Worm (Caenorhabditis elegans) whole organism, late embryonic: ENCODE data around the gene C45G9.2.

Experiments used
- C08G9.2 ChIP-seq: sonication (generic microtip); optimal IDR thresholded peaks from 2 replicates; lab custom pipeline; 2016; ENCODE audit warnings: mild to moderate bottlenecking, missing genetic modification characterization, moderate library complexity, missing compliant biosample characterization
- C38D4.7 ChIP-seq: fragments of 200-800 bp; sonication (Bioruptor generic); optimal IDR thresholded peaks from 2 replicates; lab custom pipeline; 2018; ENCODE audit warnings: mild to moderate bottlenecking, missing genetic modification characterization, moderate library complexity, missing compliant biosample characterization
- F13H6.1 ChIP-seq: sonication (generic microtip); optimal IDR thresholded peaks from 2 replicates; lab custom pipeline; 2016; ENCODE audit warnings: missing genetic modification characterization, missing compliant biosample characterization
- K02D7.2 ChIP-seq: sonication (generic microtip); optimal IDR thresholded peaks from 2 replicates; lab custom pipeline; 2017; ENCODE audit warnings: mild to moderate bottlenecking, missing genetic modification characterization, missing compliant biosample characterization
- ama-1 ChIP-seq: fragments of 150-350 bp; optimal IDR thresholded peaks from 2 replicates; lab custom pipeline; 2014
- ceh-18 ChIP-seq: sonication (generic microtip); optimal IDR thresholded peaks from 2 replicates; lab custom pipeline; 2016; ENCODE audit warnings: missing genetic modification characterization, missing compliant biosample characterization
- ceh-19 ChIP-seq: fragments of 200-800 bp; sonication (Bioruptor generic); optimal IDR thresholded peaks from 2 replicates; lab custom pipeline; 2018; ENCODE audit warnings: mild to moderate bottlenecking, missing genetic modification characterization, missing compliant biosample characterization
- ceh-2 ChIP-seq: sonication (generic microtip); optimal IDR thresholded peaks from 2 replicates; lab custom pipeline; 2016; ENCODE audit warnings: missing genotype, missing genetic modification characterization, missing compliant biosample characterization
- ceh-24 ChIP-seq: sonication (generic microtip); optimal IDR thresholded peaks from 2 replicates; lab custom pipeline; 2016; ENCODE audit warnings: mild to moderate bottlenecking, missing genetic modification characterization, missing compliant biosample characterization
- ceh-30 ChIP-seq: fragments of 150-350 bp; optimal IDR thresholded peaks from 2 replicates; lab custom pipeline; 2014; ENCODE audit warnings: missing biosample characterization, missing genetic modification characterization
- ceh-31 ChIP-seq: sonication (generic microtip); optimal IDR thresholded peaks from 2 replicates; lab custom pipeline; 2016; ENCODE audit warnings: missing genetic modification characterization, missing compliant biosample characterization
- ceh-45 ChIP-seq: fragments of 200-800 bp; sonication (Bioruptor generic); IDR thresholded peaks from 2 replicates; pipeline ENCODE4 v1.3.6; 2022; ENCODE audit warnings: missing genetic modification reagents, missing genetic modification characterization, missing compliant biosample characterization
- ceh-48 ChIP-seq: sonication (generic microtip); optimal IDR thresholded peaks from 2 replicates; lab custom pipeline; 2016; ENCODE audit warnings: missing genetic modification characterization, inconsistent platforms, missing compliant biosample characterization
- ceh-6 ChIP-seq: fragments of 200-800 bp; sonication (Bioruptor generic); optimal IDR thresholded peaks from 2 replicates; lab custom pipeline; 2018; ENCODE audit warnings: mild to moderate bottlenecking, missing genetic modification characterization, missing compliant biosample characterization
- ceh-9 ChIP-seq: sonication (generic microtip); optimal IDR thresholded peaks from 2 replicates; lab custom pipeline; 2016; ENCODE audit warnings: mild to moderate bottlenecking, missing genetic modification characterization, inconsistent platforms, missing compliant biosample characterization
- che-1 ChIP-seq: sonication (generic microtip); optimal IDR thresholded peaks from 2 replicates; lab custom pipeline; 2016; ENCODE audit warnings: mild to moderate bottlenecking, missing genetic modification characterization, missing compliant biosample characterization
- dmd-4 ChIP-seq: sonication (generic microtip); optimal IDR thresholded peaks from 2 replicates; lab custom pipeline; 2016; ENCODE audit warnings: borderline replicate concordance, missing genetic modification characterization, missing compliant biosample characterization
- gmeb-2 ChIP-seq: sonication (generic microtip); optimal IDR thresholded peaks from 2 replicates; lab custom pipeline; 2016; ENCODE audit warnings: missing genetic modification characterization, inconsistent platforms, missing compliant biosample characterization
- hlh-13 ChIP-seq: fragments of 200-800 bp; sonication (Bioruptor generic); optimal IDR thresholded peaks from 2 replicates; lab custom pipeline; 2018; ENCODE audit warnings: mild to moderate bottlenecking, missing genetic modification characterization, missing compliant biosample characterization
- hlh-15 ChIP-seq: sonication (generic microtip); optimal IDR thresholded peaks from 2 replicates; lab custom pipeline; 2016; ENCODE audit warnings: missing genetic modification characterization, missing compliant biosample characterization
- hlh-6 ChIP-seq: sonication (generic microtip); optimal IDR thresholded peaks from 2 replicates; lab custom pipeline; 2016; ENCODE audit warnings: missing genotype, missing genetic modification characterization, missing compliant biosample characterization
- lim-6 ChIP-seq: sonication (generic microtip); optimal IDR thresholded peaks from 2 replicates; lab custom pipeline; 2016; ENCODE audit warnings: missing genetic modification characterization, missing compliant biosample characterization
- mec-3 ChIP-seq: sonication (generic microtip); optimal IDR thresholded peaks from 2 replicates; lab custom pipeline; 2016; ENCODE audit warnings: borderline replicate concordance, missing genetic modification characterization, missing compliant biosample characterization
- nfya-1 ChIP-seq: sonication (generic microtip); optimal IDR thresholded peaks from 2 replicates; lab custom pipeline; 2017; ENCODE audit warnings: missing genetic modification characterization, mild to moderate bottlenecking, missing compliant biosample characterization, antibody characterized with exemption, moderate library complexity
- nhr-11 ChIP-seq: fragments of 150-350 bp; optimal IDR thresholded peaks from 2 replicates; lab custom pipeline; 2014; ENCODE audit warnings: missing biosample characterization, missing genetic modification characterization
- npax-4 ChIP-seq: sonication (generic microtip); optimal IDR thresholded peaks from 2 replicates; lab custom pipeline; 2016; ENCODE audit warnings: missing genetic modification characterization, missing compliant biosample characterization
- odd-2 ChIP-seq: sonication (generic microtip); optimal IDR thresholded peaks from 2 replicates; lab custom pipeline; 2017; ENCODE audit warnings: antibody characterized with exemption, mild to moderate bottlenecking, missing genetic modification characterization, missing compliant biosample characterization
- pag-3 ChIP-seq: sonication (generic microtip); optimal IDR thresholded peaks from 2 replicates; lab custom pipeline; 2016; ENCODE audit warnings: missing compliant biosample characterization, missing genetic modification characterization, borderline replicate concordance
- pha-4 ChIP-seq: fragments of 150-350 bp; optimal IDR thresholded peaks from 2 replicates; lab custom pipeline; 2018; ENCODE audit warnings: missing biosample characterization, missing genetic modification reagents, missing genetic modification characterization
- pqm-1 ChIP-seq: sonication (generic microtip); optimal IDR thresholded peaks from 2 replicates; lab custom pipeline; 2016; ENCODE audit warnings: missing genetic modification characterization, missing compliant biosample characterization
- rnt-1 ChIP-seq: sonication (generic microtip); optimal IDR thresholded peaks from 2 replicates; lab custom pipeline; 2016; ENCODE audit warnings: missing genetic modification characterization, missing compliant biosample characterization
- sdc-2 ChIP-seq: sonication (generic microtip); optimal IDR thresholded peaks from 2 replicates; lab custom pipeline; 2016; ENCODE audit warnings: missing genotype, missing genetic modification characterization, missing compliant biosample characterization
- sox-2 ChIP-seq: fragments of 200-800 bp; sonication (Bioruptor generic); IDR thresholded peaks from 2 replicates; pipeline ENCODE4 v1.3.6; 2022; ENCODE audit warnings: missing genetic modification reagents, missing genetic modification characterization, missing compliant biosample characterization
- sox-4 ChIP-seq: sonication (generic microtip); optimal IDR thresholded peaks from 2 replicates; lab custom pipeline; 2017; ENCODE audit warnings: mild to moderate bottlenecking, missing genetic modification characterization, inconsistent platforms, missing compliant biosample characterization
- tbx-2 ChIP-seq: sonication (generic microtip); optimal IDR thresholded peaks from 2 replicates; lab custom pipeline; 2016; ENCODE audit warnings: missing genetic modification characterization, missing compliant biosample characterization
- tbx-7 ChIP-seq: sonication (generic microtip); optimal IDR thresholded peaks from 2 replicates; lab custom pipeline; 2016; ENCODE audit warnings: missing genotype, missing genetic modification characterization, missing compliant biosample characterization
- unc-42 ChIP-seq: sonication (generic microtip); optimal IDR thresholded peaks from 2 replicates; lab custom pipeline; 2016; ENCODE audit warnings: missing genotype, missing genetic modification characterization, missing compliant biosample characterization
- unc-55 ChIP-seq: sonication (generic microtip); optimal IDR thresholded peaks from 2 replicates; lab custom pipeline; 2017; ENCODE audit warnings: missing biosample characterization, missing genetic modification reagents, missing genetic modification characterization
- unc-86 ChIP-seq: sonication (generic microtip); optimal IDR thresholded peaks from 2 replicates; lab custom pipeline; 2016; ENCODE audit warnings: missing genetic modification characterization, missing compliant biosample characterization
- zip-5 ChIP-seq: sonication (generic microtip); optimal IDR thresholded peaks from 2 replicates; lab custom pipeline; 2016; ENCODE audit warnings: missing genetic modification characterization, missing compliant biosample characterization
- ztf-16 ChIP-seq: sonication (generic microtip); optimal IDR thresholded peaks from 2 replicates; lab custom pipeline; 2017; ENCODE audit warnings: missing genetic modification characterization, missing compliant biosample characterization

The C45G9.2 gene

DNA sequence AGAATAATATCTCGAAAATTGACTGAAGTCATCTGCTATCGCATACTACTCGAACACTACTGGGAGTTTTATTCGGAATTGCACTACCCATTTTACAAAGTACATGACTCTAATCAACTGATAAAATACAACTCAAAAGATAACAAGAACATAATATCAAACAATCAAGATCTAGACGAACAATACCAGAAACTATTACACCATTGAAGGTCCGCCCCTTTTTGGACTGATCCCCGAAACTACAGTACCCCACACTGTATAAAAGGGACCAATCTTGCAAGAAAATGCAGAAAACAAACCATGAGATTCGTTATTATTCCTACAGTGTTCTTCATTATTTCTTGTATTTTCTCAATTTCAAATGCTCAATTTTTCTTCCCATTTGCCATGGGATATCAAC, 25.6 kb downstream of the C45G9.2 start, which contains the start of gene F54D8.10:
F54D8.10 (plus strand) TSS at position 301 of the 400 bp plus-strand sequence.
- TF ChIP-seq lim-6 (no peak), C38D4.7 (GFP tag; lab: Kevin White, UChicago) (no peak), K02D7.2 (tag; lab: Kevin White, UChicago) (no peak), mec-3 (tag; lab: Kevin White, UChicago) (no peak), zip-5 (no peak), sox-4 (tag; lab: Kevin White, UChicago) (no peak), nfya-1 (no peak), pqm-1 (no peak), unc-86 (tag; lab: Kevin White, UChicago) (no peak), ceh-19 (no peak), gmeb-2 (tag; lab: Kevin White, UChicago) (no peak), dmd-4 (no peak), ceh-24 (no peak), unc-55 (GFP tag; lab: Kevin White, UChicago) (no peak), C08G9.2 (tag; lab: Kevin White, UChicago) (no peak), hlh-13 (GFP tag; lab: Kevin White, UChicago) (no peak), F13H6.1 (tag; lab: Kevin White, UChicago) (no peak), ceh-18 (tag; lab: Kevin White, UChicago) (no peak)

DNA sequence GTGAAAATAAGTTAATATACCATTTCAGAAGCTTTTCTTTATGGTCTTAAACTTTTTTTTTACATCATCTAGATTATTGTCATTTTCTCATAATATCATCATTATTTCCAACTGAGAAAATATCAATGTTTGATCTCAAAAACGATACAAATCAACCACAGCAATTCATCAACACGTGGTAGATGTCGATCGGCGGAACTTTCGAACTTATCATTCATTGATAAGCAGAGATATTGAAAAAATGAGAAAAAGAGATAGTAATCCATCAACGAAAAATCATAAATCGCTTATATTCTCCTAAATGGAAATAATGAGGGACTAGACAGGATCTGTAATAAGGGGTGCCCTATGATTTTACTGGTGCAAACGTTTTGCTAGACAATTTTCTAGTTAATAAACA, 27.9 kb downstream of the C45G9.2 start:
- TF ChIP-seq pag-3 (tag; lab: Kevin White, UChicago): no peak

DNA sequence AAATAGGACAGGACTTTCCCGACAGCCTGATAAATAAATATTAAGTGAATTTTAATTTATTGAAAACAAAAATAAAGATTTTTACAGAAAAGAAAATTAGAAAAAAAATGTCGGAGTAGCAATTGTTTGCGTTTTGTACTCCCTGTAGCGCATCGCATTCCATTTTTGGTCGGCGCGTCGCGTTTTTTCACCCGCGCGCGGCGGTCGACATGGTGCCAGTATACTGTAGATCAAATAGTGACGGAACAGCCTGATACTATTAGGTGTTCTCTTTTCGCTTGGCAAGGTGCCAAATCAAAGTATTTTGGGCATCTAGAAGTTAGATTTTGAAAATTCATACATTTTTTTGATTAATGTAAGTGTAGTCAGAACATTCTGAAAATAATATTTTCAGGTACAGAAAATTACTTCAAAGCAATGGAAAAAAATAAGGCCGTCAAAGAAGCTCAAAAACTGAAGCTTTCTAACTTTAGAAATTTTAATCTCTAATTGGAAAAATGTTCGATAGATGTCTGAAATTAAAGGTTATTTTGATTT, 29.9 kb downstream of the C45G9.2 start:
- TF ChIP-seq ceh-48 (no peak), ceh-2 (tag; lab: Kevin White, UChicago) (no peak), tbx-7 (tag; lab: Kevin White, UChicago) (no peak), ceh-45 (no peak), hlh-6 (no peak), npax-4 (tag; lab: Kevin White, UChicago) (no peak), nfya-1 (no peak), ama-1 (lab: Kevin White, UChicago) (no peak), pha-4 (tag; lab: Kevin White, UChicago) (no peak), ceh-9 (tag; lab: Kevin White, UChicago) (no peak), unc-86 (tag; lab: Kevin White, UChicago) (no peak), ceh-30 (tag; lab: Kevin White, UChicago) (no peak), rnt-1 (tag; lab: Kevin White, UChicago) (no peak), tbx-2 (no peak), sox-2 (GFP tag; lab: Robert Waterston, UW) (no peak), unc-42 (tag; lab: Kevin White, UChicago) (no peak), F13H6.1 (tag; lab: Kevin White, UChicago) (no peak)
- TF ChIP-seq, all 69 proteins: peak for 0

DNA sequence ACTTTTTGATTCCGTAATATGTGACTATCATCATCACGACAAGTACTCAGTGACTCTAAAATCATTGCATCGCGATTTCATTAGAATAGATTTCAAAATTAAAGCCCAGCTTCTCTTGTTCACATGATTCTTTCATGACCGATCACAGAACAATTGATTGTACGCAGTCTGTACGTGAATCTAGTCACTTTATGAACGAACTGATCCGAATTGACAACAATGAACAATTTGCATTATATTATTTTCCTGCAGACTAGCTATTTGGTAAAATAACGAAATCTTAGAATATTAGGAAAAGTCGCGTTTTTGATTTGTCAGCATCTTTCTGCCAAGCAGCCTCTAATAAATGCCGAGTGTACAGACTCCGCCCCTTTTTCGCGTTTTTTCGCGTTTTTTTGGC, 30.6 kb downstream of the C45G9.2 start:
- TF ChIP-seq npax-4 (tag; lab: Kevin White, UChicago) (no peak), odd-2 (no peak), nfya-1 (no peak), pag-3 (tag; lab: Kevin White, UChicago) (no peak), tbx-2 (no peak), nhr-11 (tag; lab: Kevin White, UChicago) (no peak), zip-5 (no peak), ztf-16 (tag; lab: Kevin White, UChicago) (no peak), hlh-15 (tag; lab: Kevin White, UChicago) (no peak), sdc-2 (tag; lab: Kevin White, UChicago) (no peak), rnt-1 (tag; lab: Kevin White, UChicago) (no peak), unc-86 (tag; lab: Kevin White, UChicago) (no peak), lim-6 (no peak), ceh-6 (no peak), ceh-31 (tag; lab: Kevin White, UChicago) (no peak), pqm-1 (no peak), che-1 (tag; lab: Kevin White, UChicago) (no peak)
